Fruit fly (Drosophila melanogaster): Measurements from ENCODE around the gene Rac2.
A peak's percentile ranks its signal among the peaks of the same experiment; 100 is the strongest.

Rac2 gene

DNA sequence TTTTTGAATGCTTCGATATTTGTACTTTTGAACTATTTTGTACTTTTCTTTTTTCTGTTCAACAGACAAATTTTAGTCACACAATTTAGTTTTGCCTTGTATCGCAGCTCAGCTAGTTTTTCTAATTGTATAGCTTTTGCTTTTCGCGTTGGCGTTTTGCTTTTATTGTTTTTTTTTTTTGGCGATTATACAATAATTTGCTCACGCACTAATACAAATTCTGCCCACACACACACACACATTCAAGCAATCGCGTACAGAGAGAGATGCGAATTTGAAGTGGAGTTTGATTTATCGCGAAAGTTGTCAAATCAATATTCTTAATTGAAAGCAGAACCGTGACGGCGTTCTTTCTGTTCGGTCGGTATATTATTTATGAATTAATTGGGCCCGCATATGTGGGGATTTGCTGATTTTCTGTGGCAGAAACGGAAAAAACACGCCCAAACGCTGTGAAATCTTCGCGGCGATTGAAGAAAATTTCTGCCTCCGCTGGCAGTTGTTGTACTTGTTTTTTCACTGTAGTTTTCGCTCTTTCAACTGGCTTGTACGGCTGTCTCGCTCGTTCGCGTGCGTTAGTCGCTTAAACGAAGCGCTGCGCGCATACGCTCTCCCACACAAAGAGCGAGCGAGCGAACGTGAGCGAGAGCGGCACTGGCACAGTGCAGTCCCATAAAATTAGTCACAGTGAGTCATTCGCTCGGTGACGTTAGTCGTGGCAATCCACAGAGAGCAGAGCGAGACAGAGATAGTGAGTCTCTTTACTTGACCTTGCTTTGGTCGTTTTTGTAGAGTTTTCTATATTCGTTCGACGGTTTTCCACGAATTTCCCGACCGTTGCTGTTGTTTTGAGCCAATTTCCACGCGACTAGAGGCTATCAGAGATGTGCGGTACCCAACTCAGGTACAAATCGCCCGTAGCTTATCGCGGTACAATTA, at the start of gene Rac2:
Gene Rac2 (minus strand): TSS at position 476 of the 939 bp plus-strand sequence.
- TF ChIP-seq CHES-1-like (GFP tag; optimal IDR thresholded peaks at IDR 0.05) (peak; percentile 14), vfl (GFP tag; optimal IDR thresholded peaks at IDR 0.05) (no peak), HmgD (GFP tag; optimal IDR thresholded peaks at IDR 0.05) (peak; percentile 45), CG31365 (tag; optimal IDR thresholded peaks at IDR 0.05) (no peak), ato (GFP tag; IDR thresholded peaks at IDR 0.05; ENCODE audit: partially characterized antibody) (no peak), yki (optimal IDR thresholded peaks at IDR 0.05) (peak; percentile 95), CG2875 (GFP tag; optimal IDR thresholded peaks at IDR 0.05) (no peak), gfzf (GFP tag; optimal IDR thresholded peaks at IDR 0.05) (no peak), CG9932 (GFP tag; IDR thresholded peaks at IDR 0.05) (peak; percentile 52), CG12942 (GFP tag; optimal IDR thresholded peaks at IDR 0.05) (no peak), pfk (GFP tag; optimal IDR thresholded peaks at IDR 0.05) (peak; percentile 3), Sin3A (optimal IDR thresholded peaks at IDR 0.05) (no peak), insv (GFP tag; optimal IDR thresholded peaks at IDR 0.05) (no peak), p53 (GFP tag; optimal IDR thresholded peaks at IDR 0.05) (no peak), CG43689 (GFP tag; IDR thresholded peaks at IDR 0.05) (no peak), CG16813 (GFP tag; IDR thresholded peaks at IDR 0.05; ENCODE audit: partially characterized antibody) (peak; percentile 40; the same call in 1 of the 3 replicates), CG12236 (GFP tag; optimal IDR thresholded peaks at IDR 0.05) (no peak), nom (GFP tag; optimal IDR thresholded peaks at IDR 0.05) (peak; percentile 67), Sry-β (GFP tag; optimal IDR thresholded peaks at IDR 0.05) (peak; percentile 86), PHDP (tag; optimal IDR thresholded peaks at IDR 0.05) (peak; percentile 23), CG11504 (tag; optimal IDR thresholded peaks at IDR 0.05) (peak; percentile 37), E2f1 (GFP tag; IDR thresholded peaks at IDR 0.05) (no peak), CG7372 (GFP tag; IDR thresholded peaks at IDR 0.05) (no peak), Fer3 (tag; optimal IDR thresholded peaks at IDR 0.05) (no peak), lola (GFP tag; optimal IDR thresholded peaks at IDR 0.05) (no peak), schlank (tag; optimal IDR thresholded peaks at IDR 0.05) (no peak), sr (GFP tag; IDR thresholded peaks at IDR 0.05) (peak; percentile 67), CG15011 (GFP tag; optimal IDR thresholded peaks at IDR 0.05) (no peak), Eip74EF (GFP tag; optimal IDR thresholded peaks at IDR 0.05) (peak in 1 of 2 experiments; percentile 23), bab2 (GFP tag; optimal IDR thresholded peaks at IDR 0.05) (no peak), pan (optimal IDR thresholded peaks at IDR 0.05) (no peak), pan (GFP tag; optimal IDR thresholded peaks at IDR 0.05 in 1 of 2, IDR thresholded peaks at IDR 0.05 in 1 of 2) (peak in 1 of 2 experiments; percentile 16), zen2 (GFP tag; IDR thresholded peaks at IDR 0.05; ENCODE audit: partially characterized antibody) (0 out of 3 replicates have a peak, but pooled peaks have one; percentile 41), ken (GFP tag; IDR thresholded peaks at IDR 0.05) (0 out of 3 replicates have a peak, but pooled peaks have one; percentile 4), sisA (GFP tag; IDR thresholded peaks at IDR 0.05) (no peak), dm (GFP tag; optimal IDR thresholded peaks at IDR 0.05) (peak; percentile 26), CG9215 (GFP tag; IDR thresholded peaks at IDR 0.05) (no peak), Dref (GFP tag; IDR thresholded peaks at IDR 0.05) (no peak), CG8924 (tag; optimal IDR thresholded peaks at IDR 0.05) (peak; percentile 13), CG3065 (GFP tag; optimal IDR thresholded peaks at IDR 0.05) (no peak), Oli (tag; optimal IDR thresholded peaks at IDR 0.05) (no peak), lilli (GFP tag; optimal IDR thresholded peaks at IDR 0.05) (peak; percentile 45), CG12744 (GFP tag; optimal IDR thresholded peaks at IDR 0.05) (no peak), CG17359 (tag; optimal IDR thresholded peaks at IDR 0.05) (no peak), CG11085 (GFP tag; IDR thresholded peaks at IDR 0.05) (no peak), CG9876 (GFP tag; optimal IDR thresholded peaks at IDR 0.05) (no peak), CG3163 (GFP tag; optimal IDR thresholded peaks at IDR 0.05) (peak; percentile 89), otp (GFP tag; IDR thresholded peaks at IDR 0.05) (peak; percentile 51; the same call in 1 of the 3 replicates), CG8478 (optimal IDR thresholded peaks at IDR 0.05) (peak; percentile 91)

Measured in whole organism, embryonic.